Worm (Caenorhabditis elegans) whole organism, L1 larva: ENCODE measurements around the gene luc-7L3.

Experiments
- C04F5.9 ChIP-seq: sonication (generic microtip); optimal IDR thresholded peaks from 2 replicates; lab custom pipeline; 2016; ENCODE audit warnings: missing genetic modification characterization, missing compliant biosample characterization
- blmp-1 ChIP-seq: fragments of 150-350 bp; optimal IDR thresholded peaks from 2 replicates; lab custom pipeline; 2014; ENCODE audit warnings: missing biosample characterization, missing genetic modification characterization
- fos-1 ChIP-seq: fragments of 150-350 bp; optimal IDR thresholded peaks from 2 replicates; lab custom pipeline; 2014; ENCODE audit warnings: missing biosample characterization, missing genetic modification characterization
- grh-1 ChIP-seq: fragments of 200-800 bp; sonication (Bioruptor generic); IDR thresholded peaks from 2 replicates; pipeline ENCODE4 v1.3.6; 2022; ENCODE audit warnings: missing genetic modification reagents, missing genetic modification characterization, missing compliant biosample characterization
- hlh-17 ChIP-seq: fragments of 200-800 bp; sonication (Bioruptor generic); optimal IDR thresholded peaks from 2 replicates; lab custom pipeline; 2018; ENCODE audit warnings: missing genetic modification characterization, mild to moderate bottlenecking, missing compliant biosample characterization, moderate library complexity, borderline replicate concordance
- lin-15B ChIP-seq: fragments of 150-350 bp; sonication (generic microtip); optimal IDR thresholded peaks from 3 replicates; lab custom pipeline; 2014; ENCODE audit warnings: missing biosample characterization, missing genetic modification characterization
- nhr-28 ChIP-seq: fragments of 150-350 bp; optimal IDR thresholded peaks from 2 replicates; lab custom pipeline; 2014; ENCODE audit warnings: missing biosample characterization, missing genetic modification characterization
- pag-3 ChIP-seq: sonication (generic microtip); optimal IDR thresholded peaks from 2 replicates; lab custom pipeline; 2017; ENCODE audit warnings: missing genetic modification characterization, mild to moderate bottlenecking, missing compliant biosample characterization, antibody characterized with exemption, borderline replicate concordance; ENCODE audit not compliant: insufficient read depth
- skn-1 ChIP-seq: fragments of 150-350 bp; optimal IDR thresholded peaks from 2 replicates; lab custom pipeline; 2014; ENCODE audit warnings: missing biosample characterization, missing genetic modification characterization

- TF ChIP-seq C04F5.9 (tag; lab: Kevin White, UChicago) (no peak), nhr-28 (tag; lab: Kevin White, UChicago) (no peak), skn-1 (tag; lab: Kevin White, UChicago) (no peak), grh-1 (GFP tag; lab: Robert Waterston, UW) (no peak), pag-3 (tag; lab: Kevin White, UChicago) (no peak), blmp-1 (no peak), lin-15B (tag; lab: Kevin White, UChicago) (no peak), hlh-17 (GFP tag; lab: Kevin White, UChicago) (no peak), fos-1 (tag; lab: Kevin White, UChicago) (no peak)
Measured at ce11 chrII:95177-95576, 2.6 kb downstream of the luc-7L3 start, which contains the start of gene C50D2.7.
